Worm (Caenorhabditis elegans) whole organism, early embryonic: ENCODE data around the gene anmt-2.

Source experiments
- ama-1 ChIP-seq: fragments of 150-350 bp; optimal IDR thresholded peaks from 2 replicates; lab custom pipeline; 2014
- hmg-4 ChIP-seq: fragments of 200-800 bp; sonication (Bioruptor generic); optimal IDR thresholded peaks from 2 replicates; lab custom pipeline; 2018; ENCODE audit warnings: mild to moderate bottlenecking, missing genetic modification characterization, missing compliant biosample characterization

DNA sequence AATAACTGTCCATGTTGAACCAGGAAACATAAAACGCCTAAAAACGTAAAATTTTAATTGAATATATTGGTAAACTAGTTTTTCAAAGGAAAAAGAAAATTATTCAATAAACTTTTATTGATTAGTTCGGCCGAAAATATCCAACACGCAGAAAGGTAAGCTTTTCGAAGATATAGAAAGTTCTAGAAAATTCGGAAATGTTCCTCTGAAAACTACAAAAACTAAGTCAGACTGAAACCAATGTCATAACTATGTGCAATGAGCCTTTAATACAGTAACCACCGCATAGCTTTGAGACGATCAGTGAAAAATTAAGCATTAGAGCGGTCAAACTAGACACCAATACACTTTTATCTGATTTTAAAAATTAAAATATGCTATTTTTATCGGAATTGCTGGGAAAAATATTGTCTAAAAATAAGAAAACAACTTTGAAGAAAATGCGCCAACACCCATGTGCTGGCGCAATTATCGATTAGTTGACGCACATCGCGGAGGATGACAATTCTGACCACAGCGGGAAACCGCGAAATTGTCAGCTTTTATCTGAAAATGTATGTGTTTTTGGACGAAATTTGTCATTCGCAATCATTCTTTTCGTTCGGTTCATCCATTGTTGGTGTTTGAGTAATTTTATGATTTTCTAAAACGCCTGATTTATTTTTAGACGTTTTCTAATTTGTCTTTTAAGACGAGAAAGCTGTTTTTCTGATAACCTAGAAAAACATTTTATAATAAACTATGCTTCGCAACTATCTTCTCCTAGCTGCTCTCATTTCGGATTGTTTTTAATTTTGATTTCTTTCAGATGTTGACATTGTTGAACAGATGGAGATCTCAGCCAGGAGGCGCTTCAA, 41.0 kb upstream of the anmt-2 start, which contains the start of the genes C23G10.7 and rpn-2:
- TF ChIP-seq ama-1 (lab: Kevin White, UChicago) (no peak), hmg-4 (GFP tag; lab: Kevin White, UChicago) (no peak)
